Worm (Caenorhabditis elegans): ENCODE measurements around the gene clc-19.

DNA sequence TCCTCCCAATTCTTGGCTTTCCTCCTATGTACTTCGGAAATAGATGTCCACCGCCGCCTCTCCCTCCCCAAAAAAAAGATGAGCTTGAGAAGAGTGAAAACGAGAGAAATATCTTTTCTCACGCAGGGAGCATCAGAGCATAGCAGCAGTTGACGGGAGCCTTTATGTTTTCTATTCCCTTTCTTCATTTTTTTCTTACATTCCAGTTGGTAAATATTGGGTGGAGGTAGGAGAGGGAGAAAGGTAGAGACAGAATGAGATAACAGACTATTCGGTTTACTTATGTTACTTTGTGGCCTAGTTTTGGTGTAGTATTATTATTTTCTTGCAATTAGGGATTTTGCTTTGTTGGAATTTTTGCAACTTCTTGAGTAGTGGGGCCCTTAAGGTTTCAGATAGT is 28.8 kb downstream of the clc-19 start:
- no peak for TF ChIP-seq fkh-10 (GFP tag; optimal IDR thresholded peaks at IDR 0.05)
- TF ChIP-seq ztf-11 (tag; optimal IDR thresholded peaks at IDR 0.05): no peak
- TF ChIP-seq ceh-82 (tag; optimal IDR thresholded peaks at IDR 0.05): no peak
- no peak for TF ChIP-seq nhr-76 (tag; optimal IDR thresholded peaks at IDR 0.05)
- no peak for TF ChIP-seq snpc-4 (tag; optimal IDR thresholded peaks at IDR 0.05)
- TF ChIP-seq lin-15B (tag; optimal IDR thresholded peaks at IDR 0.05): no peak
- TF ChIP-seq egl-27 (tag; optimal IDR thresholded peaks at IDR 0.05): no peak
